Worm (Caenorhabditis elegans): Measurements from ENCODE around the gene F25E2.3.

DNA sequence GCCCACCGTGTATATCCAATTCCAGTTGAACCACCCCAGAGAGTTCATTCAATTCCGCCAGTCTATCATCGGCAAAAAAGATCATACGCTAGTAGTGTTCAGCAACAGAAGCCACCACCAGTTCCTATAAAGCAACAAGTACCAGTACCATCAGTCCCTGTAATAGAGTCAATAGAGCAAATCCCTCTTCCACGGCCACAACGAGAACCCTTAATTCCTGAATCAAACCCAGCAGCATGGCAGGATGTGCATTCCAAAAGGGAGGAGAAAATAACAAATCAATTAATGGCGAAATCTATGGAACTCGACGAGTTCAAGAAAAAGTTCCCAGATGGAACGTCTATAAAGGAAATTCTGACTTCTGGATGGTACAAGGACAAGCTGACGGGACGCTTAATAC, 23.1 kb downstream of the F25E2.3 start:
- TF ChIP-seq dao-5 (tag; optimal IDR thresholded peaks at IDR 0.05) (no peak), W03F9.2 (tag; optimal IDR thresholded peaks at IDR 0.05) (no peak), him-1 (tag; optimal IDR thresholded peaks at IDR 0.05) (no peak)
